Worm (Caenorhabditis elegans) whole organism, L3 larva: ENCODE results near the gene exc-13.

Source experiments
- ZK546.5 ChIP-seq: sonication (generic microtip); optimal IDR thresholded peaks from 2 replicates; lab custom pipeline; 2017; ENCODE audit warnings: missing biosample characterization, missing genetic modification characterization
- aly-2 ChIP-seq: fragments of 150-350 bp; optimal IDR thresholded peaks from 2 replicates; lab custom pipeline; 2014; ENCODE audit warnings: missing biosample characterization, missing genetic modification characterization
- ama-1 ChIP-seq: fragments of 150-350 bp; optimal IDR thresholded peaks from 2 replicates; lab custom pipeline; 2018
- ceh-28 ChIP-seq: fragments of 150-350 bp; optimal IDR thresholded peaks from 2 replicates; lab custom pipeline; 2014; ENCODE audit warnings: missing biosample characterization, missing genetic modification reagents, missing genetic modification characterization
- ceh-82 ChIP-seq: fragments of 150-350 bp; optimal IDR thresholded peaks from 2 replicates; lab custom pipeline; 2014; ENCODE audit warnings: missing biosample characterization, missing genetic modification characterization
- ceh-9 ChIP-seq: sonication (generic microtip); optimal IDR thresholded peaks from 2 replicates; lab custom pipeline; 2018; ENCODE audit warnings: missing biosample characterization, missing genetic modification characterization
- egl-27 ChIP-seq: sonication (generic microtip); optimal IDR thresholded peaks from 4 replicates; lab custom pipeline; 2017; ENCODE audit warnings: missing biosample characterization, missing genetic modification reagents, missing genetic modification characterization
- egl-5 ChIP-seq: fragments of 150-350 bp; optimal IDR thresholded peaks from 2 replicates; lab custom pipeline; 2017; ENCODE audit warnings: missing biosample characterization, missing genetic modification reagents, missing genetic modification characterization, inconsistent platforms
- elt-1 ChIP-seq: fragments of 150-350 bp; optimal IDR thresholded peaks from 2 replicates; lab custom pipeline; 2014; ENCODE audit warnings: missing biosample characterization, missing genetic modification characterization
- elt-2 ChIP-seq: sonication (generic microtip); optimal IDR thresholded peaks from 2 replicates; lab custom pipeline; 2016; ENCODE audit warnings: missing genetic modification reagents, mild to moderate bottlenecking, missing genetic modification characterization, missing compliant biosample characterization
- fkh-10 ChIP-seq: sonication (generic microtip); optimal IDR thresholded peaks from 2 replicates; lab custom pipeline; 2017; ENCODE audit warnings: missing biosample characterization, missing genetic modification reagents, missing genetic modification characterization
- fkh-2 ChIP-seq: fragments of 150-350 bp; optimal IDR thresholded peaks from 2 replicates; lab custom pipeline; 2014; ENCODE audit warnings: missing biosample characterization, missing genetic modification reagents, missing genetic modification characterization
- fos-1 ChIP-seq: fragments of 150-350 bp; optimal IDR thresholded peaks from 2 replicates; lab custom pipeline; 2014; ENCODE audit warnings: missing biosample characterization, missing genetic modification characterization
- lin-15B ChIP-seq: fragments of 150-350 bp; optimal IDR thresholded peaks from 2 replicates; lab custom pipeline; 2014; ENCODE audit warnings: missing biosample characterization, missing genetic modification characterization
- lsy-12 ChIP-seq: sonication (generic microtip); optimal IDR thresholded peaks from 2 replicates; lab custom pipeline; 2016; ENCODE audit warnings: mild to moderate bottlenecking, missing genetic modification characterization, missing compliant biosample characterization
- mdl-1 ChIP-seq: fragments of 150-350 bp; optimal IDR thresholded peaks from 2 replicates; lab custom pipeline; 2014; ENCODE audit warnings: missing biosample characterization, missing genetic modification characterization
- mml-1 ChIP-seq: fragments of 150-350 bp; sonication (generic microtip); optimal IDR thresholded peaks from 3 replicates; lab custom pipeline; 2014; ENCODE audit warnings: missing biosample characterization, missing genetic modification characterization
- nfya-1 ChIP-seq: sonication (generic microtip); optimal IDR thresholded peaks from 2 replicates; lab custom pipeline; 2017; ENCODE audit warnings: missing genetic modification characterization, mild to moderate bottlenecking, missing compliant biosample characterization, antibody characterized with exemption, moderate library complexity; ENCODE audit not compliant: insufficient read depth
- nhr-11 ChIP-seq: fragments of 150-350 bp; optimal IDR thresholded peaks from 2 replicates; lab custom pipeline; 2014; ENCODE audit warnings: missing biosample characterization, missing genetic modification characterization
- nhr-23 ChIP-seq: fragments of 150-350 bp; optimal IDR thresholded peaks from 2 replicates; lab custom pipeline; 2014; ENCODE audit warnings: missing biosample characterization, missing genetic modification reagents, missing genetic modification characterization
- nhr-25 ChIP-seq: sonication (generic microtip); optimal IDR thresholded peaks from 2 replicates; lab custom pipeline; 2017; ENCODE audit warnings: missing biosample characterization, missing genetic modification characterization
- nhr-28 ChIP-seq: fragments of 150-350 bp; optimal IDR thresholded peaks from 2 replicates; lab custom pipeline; 2014; ENCODE audit warnings: missing biosample characterization, missing genetic modification characterization
- nhr-43 ChIP-seq: sonication (generic microtip); optimal IDR thresholded peaks from 2 replicates; lab custom pipeline; 2016; ENCODE audit warnings: mild to moderate bottlenecking, missing genetic modification characterization, missing compliant biosample characterization; ENCODE audit not compliant: poor library complexity, severe bottlenecking
- nhr-67 ChIP-seq: fragments of 150-350 bp; optimal IDR thresholded peaks from 2 replicates; lab custom pipeline; 2014; ENCODE audit warnings: missing biosample characterization, missing genetic modification characterization
- nhr-76 ChIP-seq: fragments of 150-350 bp; sonication (generic microtip); optimal IDR thresholded peaks from 5 replicates; lab custom pipeline; 2014; ENCODE audit warnings: missing biosample characterization, missing genetic modification characterization
- nhr-77 ChIP-seq: fragments of 150-350 bp; optimal IDR thresholded peaks from 2 replicates; lab custom pipeline; 2014; ENCODE audit warnings: missing biosample characterization, missing genetic modification characterization
- pha-4 ChIP-seq: fragments of 150-350 bp; optimal IDR thresholded peaks from 2 replicates; lab custom pipeline; 2014; ENCODE audit warnings: missing biosample characterization, missing genetic modification reagents, missing genetic modification characterization
- pqm-1 ChIP-seq: fragments of 150-350 bp; optimal IDR thresholded peaks from 2 replicates; lab custom pipeline; 2017; ENCODE audit warnings: missing biosample characterization, missing genetic modification characterization, inconsistent platforms
- skn-1 ChIP-seq: fragments of 150-350 bp; optimal IDR thresholded peaks from 2 replicates; lab custom pipeline; 2014; ENCODE audit warnings: missing biosample characterization, missing genetic modification characterization
- snpc-4 ChIP-seq: fragments of 150-350 bp; optimal IDR thresholded peaks from 2 replicates; lab custom pipeline; 2014; ENCODE audit warnings: missing biosample characterization, missing genetic modification characterization
- unc-39 ChIP-seq: sonication (generic microtip); optimal IDR thresholded peaks from 4 replicates; lab custom pipeline; 2017; ENCODE audit warnings: missing biosample characterization, missing genetic modification characterization
- unc-62 ChIP-seq: fragments of 150-350 bp; sonication (generic microtip); optimal IDR thresholded peaks from 4 replicates; lab custom pipeline; 2014; ENCODE audit warnings: missing biosample characterization, missing genetic modification reagents, missing genetic modification characterization
- zag-1 ChIP-seq: fragments of 150-350 bp; optimal IDR thresholded peaks from 2 replicates; lab custom pipeline; 2014; ENCODE audit warnings: missing biosample characterization, missing genetic modification characterization

exc-13 gene

ce11 chrV:7355464-7355863 lies 9.6 kb upstream of the exc-13 start, which contains the start of gene tag-293:
Gene tag-293, minus strand, starts transcription at chrV:7355564.
- TF ChIP-seq egl-27 (tag; lab: Kevin White, UChicago): no peak
- TF ChIP-seq, all 47 proteins: peak for 0

- TF ChIP-seq ZK546.5 (tag; lab: Kevin White, UChicago) (no peak), lsy-12 (tag; lab: Kevin White, UChicago) (no peak)
These were observed 8.4 kb upstream of the exc-13 start, which contains the start of gene C03G6.21 for ce11 chrV:7356684-7357083. Gene C03G6.21, minus strand, starts transcription at chrV:7356784.

- no peak for TF ChIP-seq zag-1
- no peak for TF ChIP-seq lin-15B (tag; lab: Kevin White, UChicago)
- no peak for TF ChIP-seq nhr-76 (tag; lab: Kevin White, UChicago)
- no peak for TF ChIP-seq lsy-12 (tag; lab: Kevin White, UChicago)
- TF ChIP-seq fos-1 (tag; lab: Kevin White, UChicago): no peak
- TF ChIP-seq unc-39 (tag; lab: Kevin White, UChicago): no peak
- TF ChIP-seq skn-1: no peak
- TF ChIP-seq unc-62 (GFP tag; lab: Kevin White, UChicago): no peak
- no peak for TF ChIP-seq snpc-4 (tag; lab: Kevin White, UChicago)
- no peak for TF ChIP-seq ama-1 (lab: Kevin White, UChicago)
- no peak for TF ChIP-seq nfya-1 (tag; lab: Kevin White, UChicago)
- TF ChIP-seq nhr-67 (tag; lab: Kevin White, UChicago): no peak
- TF ChIP-seq ceh-28 (tag; lab: Kevin White, UChicago): no peak
- no peak for TF ChIP-seq pha-4 (tag; lab: Kevin White, UChicago)
- TF ChIP-seq nhr-23 (tag; lab: Kevin White, UChicago): no peak
- TF ChIP-seq ceh-9 (tag; lab: Kevin White, UChicago): no peak
- TF ChIP-seq nhr-25: no peak
- TF ChIP-seq, all 47 proteins: peak for 0
These were observed 7.9 kb upstream of the exc-13 start, which contains the start of gene C03G6.6 for ce11 chrV:7357132-7357531. Gene C03G6.6, plus strand, starts transcription at chrV:7357432.

ce11 chrV:7361673-7362072 lies 3.4 kb upstream of the exc-13 start, which contains the start of gene cyp-35A1:
Gene cyp-35A1, minus strand, starts transcription at chrV:7361773.
- TF ChIP-seq nhr-43 (tag; lab: Kevin White, UChicago): no peak
- TF ChIP-seq aly-2 (tag; lab: Kevin White, UChicago): no peak
- no peak for TF ChIP-seq mml-1 (tag; lab: Kevin White, UChicago)
- TF ChIP-seq snpc-4 (tag; lab: Kevin White, UChicago): no peak
- TF ChIP-seq ceh-9 (tag; lab: Kevin White, UChicago): no peak
- TF ChIP-seq mdl-1 (tag; lab: Kevin White, UChicago): no peak
- TF ChIP-seq nhr-11: no peak

ce11 chrV:7364059-7364458 lies 992 bp upstream of the exc-13 start, which contains the start of gene cyp-35A2:
Gene cyp-35A2, minus strand, starts transcription at chrV:7364182.
- TF ChIP-seq elt-2: peak; percentile 86
- no peak for TF ChIP-seq elt-1 (tag; lab: Kevin White, UChicago)
- TF ChIP-seq aly-2 (tag; lab: Kevin White, UChicago): no peak
- TF ChIP-seq pqm-1 (tag; lab: Kevin White, UChicago): peak; percentile 79
- no peak for TF ChIP-seq ceh-82 (tag; lab: Kevin White, UChicago)
- no peak for TF ChIP-seq egl-27 (tag; lab: Kevin White, UChicago)
- no peak for TF ChIP-seq nhr-28 (tag; lab: Kevin White, UChicago)
- no peak for TF ChIP-seq ZK546.5 (tag; lab: Kevin White, UChicago)
- TF ChIP-seq, all 47 proteins: peak for 2

ce11 chrV:7369578-7369977 lies 4.5 kb downstream of the exc-13 start, which contains the start of gene srj-14:
Gene srj-14, plus strand, starts transcription at chrV:7369708.
- no peak for TF ChIP-seq fkh-10 (GFP tag; lab: Kevin White, UChicago)
- no peak for TF ChIP-seq nhr-77 (tag; lab: Kevin White, UChicago)
- no peak for TF ChIP-seq ceh-28 (tag; lab: Kevin White, UChicago)
- TF ChIP-seq fkh-2 (tag; lab: Kevin White, UChicago): no peak
- TF ChIP-seq egl-5 (tag; lab: Kevin White, UChicago): no peak
